Worm (Caenorhabditis elegans): ENCODE results near the gene T23F2.4.

Gene T23F2.4

DNA sequence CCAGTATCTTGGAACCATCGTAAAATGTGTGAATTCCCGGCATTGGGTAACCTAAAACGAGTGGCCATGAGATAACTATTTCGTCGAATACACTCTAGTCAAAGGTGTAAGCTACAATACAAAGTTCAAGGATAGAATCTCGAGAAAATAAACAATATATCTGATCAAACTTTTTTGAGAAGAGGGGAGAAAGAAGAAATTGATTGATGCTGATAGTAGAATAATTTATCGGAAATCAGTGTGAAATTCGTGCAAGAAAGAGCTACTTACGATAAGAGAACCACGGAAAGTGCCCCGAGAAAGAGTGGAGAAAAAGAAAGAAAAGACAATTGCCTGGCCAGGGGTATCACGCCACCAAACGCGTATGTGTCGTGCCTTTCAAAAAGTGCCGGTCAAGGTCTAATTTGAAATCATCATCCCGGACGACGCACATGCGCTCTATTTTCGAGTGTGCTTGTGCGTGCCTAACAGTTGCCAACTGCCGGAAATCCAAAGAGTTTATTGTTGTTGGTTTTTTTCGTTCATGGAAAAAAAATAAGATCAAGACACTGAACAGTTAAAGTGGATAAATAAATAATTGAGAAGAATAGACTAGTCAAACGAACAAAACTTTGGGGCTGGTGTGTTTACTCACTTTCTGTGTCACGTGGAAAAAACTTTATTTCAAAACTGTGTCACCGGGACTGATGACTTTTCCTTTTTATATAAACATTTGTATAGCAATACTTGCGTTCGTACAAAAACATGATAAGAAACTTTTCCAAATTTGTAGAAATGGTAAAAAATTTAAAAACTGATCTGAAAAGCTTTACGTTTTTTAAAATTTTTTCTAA is 8.1 kb upstream of the T23F2.4 start, which contains the start of gene mboa-3:
mboa-3 (minus strand) TSS at position 51 of the 833 bp plus-strand sequence.
- TF ChIP-seq dox-1 (GFP tag; IDR thresholded peaks at IDR 0.05) (peak; percentile 45; the same call in 1 of the 2 replicates), lin-26 (GFP tag; IDR thresholded peaks at IDR 0.05) (no peak), hlh-12 (tag; optimal IDR thresholded peaks at IDR 0.05) (no peak), efl-1 (GFP tag; optimal IDR thresholded peaks at IDR 0.05) (no peak), nfyb-1 (GFP tag; IDR thresholded peaks at IDR 0.05) (peak; percentile 35; the same call in 1 of the 2 replicates), cebp-1 (GFP tag; IDR thresholded peaks at IDR 0.05) (no peak), cebp-1 (tag; optimal IDR thresholded peaks at IDR 0.05) (peak; percentile 49), Y56A3A.18 (GFP tag; IDR thresholded peaks at IDR 0.05) (0 out of 2 replicates have a peak, but pooled peaks have one; percentile 47), mxl-1 (tag; optimal IDR thresholded peaks at IDR 0.05) (no peak), B0336.3 (GFP tag; IDR thresholded peaks at IDR 0.05) (peak; percentile 46; the same call in 1 of the 2 replicates), unc-130 (GFP tag; optimal IDR thresholded peaks at IDR 0.05) (no peak), lsl-1 (GFP tag; optimal IDR thresholded peaks at IDR 0.05) (no peak), ztf-22 (GFP tag; optimal IDR thresholded peaks at IDR 0.05) (peak; percentile 27), ets-4 (GFP tag; optimal IDR thresholded peaks at IDR 0.05) (peak; percentile 27), atf-7 (tag; optimal IDR thresholded peaks at IDR 0.05) (peak; percentile 7), nhr-80 (tag; optimal IDR thresholded peaks at IDR 0.05) (peak; percentile 83)

DNA sequence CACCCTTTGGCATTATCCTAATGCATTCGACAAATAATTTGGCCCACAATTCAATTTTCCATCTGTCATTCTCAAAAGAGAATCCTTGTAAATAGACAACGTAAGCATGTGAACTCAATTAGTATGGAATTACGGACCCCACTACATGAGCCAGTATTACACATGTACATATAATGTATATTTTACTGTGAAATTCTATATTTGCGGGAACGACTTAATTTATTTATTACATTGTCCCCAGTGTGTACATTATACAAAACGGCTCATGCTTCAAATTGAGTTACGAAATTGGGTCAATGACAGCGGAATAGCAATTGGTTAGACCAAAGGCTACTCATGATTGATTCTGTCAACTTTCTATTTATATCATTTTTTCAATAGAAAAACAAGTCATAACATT is 4.7 kb upstream of the T23F2.4 start:
- TF ChIP-seq dpl-1 (GFP tag; optimal IDR thresholded peaks at IDR 0.05) (no peak), cebp-1 (GFP tag; IDR thresholded peaks at IDR 0.05) (no peak), cebp-1 (tag; optimal IDR thresholded peaks at IDR 0.05) (peak; percentile 60)

DNA sequence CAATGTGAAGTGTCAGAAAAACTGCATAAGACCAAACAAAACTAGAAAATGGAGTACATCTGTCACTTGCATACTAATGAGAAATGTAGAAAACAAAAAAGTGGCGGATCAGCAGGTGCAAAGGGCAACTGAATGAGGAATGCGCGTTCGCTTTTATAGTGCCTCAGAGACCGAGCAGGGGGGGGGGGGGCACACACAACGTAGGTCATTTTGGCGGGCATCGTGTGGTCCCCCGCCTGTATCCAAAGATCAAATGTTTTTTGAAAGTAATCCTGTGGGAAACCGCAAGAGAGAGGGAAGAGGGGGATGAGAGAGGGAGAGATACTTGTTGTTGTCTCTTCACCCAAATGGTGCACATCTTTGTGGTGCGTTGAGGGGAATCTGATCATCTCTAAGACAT is 3.5 kb upstream of the T23F2.4 start:
- TF ChIP-seq F57C9.4 (tag; optimal IDR thresholded peaks at IDR 0.05) (no peak), hmg-1.2 (GFP tag; IDR thresholded peaks at IDR 0.05) (peak; percentile 37; the same call in 1 of the 2 replicates), madf-8 (GFP tag; conservative IDR thresholded peaks at IDR 0.05) (0 out of 2 replicates have a peak, but pooled peaks have one; percentile 21), aptf-3 (GFP tag; IDR thresholded peaks at IDR 0.05) (peak; percentile 93), efl-1 (GFP tag; optimal IDR thresholded peaks at IDR 0.05) (peak; percentile 56), hrde-1 (tag; optimal IDR thresholded peaks at IDR 0.05; ENCODE audit: borderline replicate concordance) (no peak), madf-6 (GFP tag; IDR thresholded peaks at IDR 0.05) (peak; percentile 71), C17E4.6 (GFP tag; IDR thresholded peaks at IDR 0.05) (no peak), K11D2.4 (GFP tag; IDR thresholded peaks at IDR 0.05) (no peak), aptf-2 (GFP tag; conservative IDR thresholded peaks at IDR 0.05) (peak; percentile 99), lin-35 (GFP tag; optimal IDR thresholded peaks at IDR 0.05) (no peak), ama-1 (optimal IDR thresholded peaks at IDR 0.05) (no peak), ama-1 (GFP tag; optimal IDR thresholded peaks at IDR 0.05) (no peak), dpl-1 (GFP tag; optimal IDR thresholded peaks at IDR 0.05) (peak; percentile 37), dox-1 (GFP tag; IDR thresholded peaks at IDR 0.05) (peak; percentile 64), egrh-3 (GFP tag; IDR thresholded peaks at IDR 0.05) (peak; percentile 48; the same call in 1 of the 2 replicates), madf-3 (GFP tag; IDR thresholded peaks at IDR 0.05) (0 out of 2 replicates have a peak, but pooled peaks have one; percentile 20), nhr-120 (GFP tag; IDR thresholded peaks at IDR 0.05) (0 out of 2 replicates have a peak, but pooled peaks have one; percentile 6)

DNA sequence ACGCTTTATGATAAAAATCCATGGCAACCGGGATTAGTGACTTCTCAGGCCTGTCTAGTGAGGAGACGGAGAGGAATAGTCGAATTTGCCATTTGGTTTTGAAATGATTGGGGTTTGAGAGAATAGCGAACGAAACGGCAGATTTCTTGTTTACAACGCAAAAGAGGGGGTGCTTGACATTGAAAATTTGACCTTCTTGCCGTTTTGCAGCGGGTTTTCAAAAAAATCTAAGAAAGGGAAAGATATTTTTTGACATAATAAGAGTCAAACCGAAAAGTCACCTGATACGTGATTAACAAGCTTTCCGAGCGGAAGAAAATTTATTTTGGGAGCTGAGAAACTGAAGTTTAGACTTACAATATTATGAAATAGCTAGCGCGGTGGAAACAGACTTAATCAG is 3.0 kb upstream of the T23F2.4 start:
- TF ChIP-seq nhr-80 (tag; optimal IDR thresholded peaks at IDR 0.05) = no peak
- no peak for TF ChIP-seq cebp-1 (GFP tag; IDR thresholded peaks at IDR 0.05)
- peak; percentile 21 for TF ChIP-seq cebp-1 (tag; optimal IDR thresholded peaks at IDR 0.05)
